Worm (Caenorhabditis elegans): Measurements from ENCODE around the gene srx-18.

Gene srx-18

ce11 chrV:17783542-17783941, 15.1 kb downstream of the srx-18 start, which contains the start of gene srab-12:
TSS of gene srab-12 (minus strand) at chrV:17783642.
- TF ChIP-seq nhr-237 (tag; optimal IDR thresholded peaks at IDR 0.05) (no peak), ces-1 (GFP tag; optimal IDR thresholded peaks at IDR 0.05) (no peak), zip-4 (GFP tag; optimal IDR thresholded peaks at IDR 0.05) (no peak), zag-1 (tag; optimal IDR thresholded peaks at IDR 0.05) (no peak), nhr-12 (tag; optimal IDR thresholded peaks at IDR 0.05) (no peak), elt-3 (tag; optimal IDR thresholded peaks at IDR 0.05) (no peak), fkh-4 (tag; optimal IDR thresholded peaks at IDR 0.05; ENCODE audit: borderline replicate concordance) (no peak)

- TF ChIP-seq dsc-1 (tag; optimal IDR thresholded peaks at IDR 0.05) (no peak), elt-2 (tag; optimal IDR thresholded peaks at IDR 0.05) (peak; percentile 17), blmp-1 (tag; optimal IDR thresholded peaks at IDR 0.05) (peak; percentile 40), lin-35 (GFP tag; optimal IDR thresholded peaks at IDR 0.05) (peak in 1 of 2 experiments; percentile 25), efl-1 (optimal IDR thresholded peaks at IDR 0.05) (no peak), efl-1 (GFP tag; optimal IDR thresholded peaks at IDR 0.05 in 1 of 2) (peak in 1 of 2 experiments; percentile 11)
These were observed 18.4 kb downstream of the srx-18 start for ce11 chrV:17780285-17780684.

- TF ChIP-seq tlp-1 (tag; optimal IDR thresholded peaks at IDR 0.05) (no peak), hpl-2 (GFP tag; optimal IDR thresholded peaks at IDR 0.05) (no peak), C34B4.2 (tag; optimal IDR thresholded peaks at IDR 0.05) (no peak), nhr-12 (tag; optimal IDR thresholded peaks at IDR 0.05) (no peak), lin-13 (GFP tag; optimal IDR thresholded peaks at IDR 0.05) (no peak), unc-130 (tag; optimal IDR thresholded peaks at IDR 0.05) (no peak), C04F5.9 (tag; optimal IDR thresholded peaks at IDR 0.05) (no peak), sptf-1 (tag; optimal IDR thresholded peaks at IDR 0.05) (no peak), lin-15B (tag; optimal IDR thresholded peaks at IDR 0.05) (no peak), ztf-11 (tag; optimal IDR thresholded peaks at IDR 0.05) (no peak), fkh-8 (tag; optimal IDR thresholded peaks at IDR 0.05) (no peak), sox-4 (tag; optimal IDR thresholded peaks at IDR 0.05) (no peak)
These were observed 21.1 kb downstream of the srx-18 start, which contains the start of gene C47A10.12 for ce11 chrV:17777624-17778023. TSS of gene C47A10.12 (plus strand) at chrV:17777924.

ce11 chrV:17777127-17777526, 21.6 kb downstream of the srx-18 start, which contains the start of gene ddo-1:
TSS of gene ddo-1 (minus strand) at chrV:17777227.
- TF ChIP-seq sptf-1 (tag; optimal IDR thresholded peaks at IDR 0.05) (no peak), ets-5 (GFP tag; IDR thresholded peaks at IDR 0.05) (no peak), ztf-11 (tag; optimal IDR thresholded peaks at IDR 0.05) (no peak), egl-27 (tag; optimal IDR thresholded peaks at IDR 0.05) (no peak), ceh-90 (tag; optimal IDR thresholded peaks at IDR 0.05) (no peak), rnt-1 (tag; optimal IDR thresholded peaks at IDR 0.05) (no peak), unc-30 (tag; optimal IDR thresholded peaks at IDR 0.05) (no peak), lin-35 (GFP tag; optimal IDR thresholded peaks at IDR 0.05) (no peak), ama-1 (optimal IDR thresholded peaks at IDR 0.05) (no peak), ceh-88 (GFP tag; IDR thresholded peaks at IDR 0.05) (no peak), xbp-1 (tag; optimal IDR thresholded peaks at IDR 0.05) (no peak), lin-13 (GFP tag; optimal IDR thresholded peaks at IDR 0.05) (no peak), dpl-1 (GFP tag; optimal IDR thresholded peaks at IDR 0.05) (no peak), fos-1 (tag; optimal IDR thresholded peaks at IDR 0.05) (no peak), grh-1 (GFP tag; IDR thresholded peaks at IDR 0.05) (no peak), elt-3 (tag; optimal IDR thresholded peaks at IDR 0.05) (no peak), nhr-20 (tag; optimal IDR thresholded peaks at IDR 0.05) (no peak), unc-98 (GFP tag; IDR thresholded peaks at IDR 0.05) (no peak), unc-130 (tag; optimal IDR thresholded peaks at IDR 0.05) (no peak), ceh-8 (GFP tag; optimal IDR thresholded peaks at IDR 0.05) (no peak)

Measured in whole organism, L1 larva.